Worm (Caenorhabditis elegans): ENCODE results near the gene srt-67.

srt-67 gene

ce11 chrV:5274974-5275373, 17.7 kb upstream of the srt-67 start (continued):
- TF ChIP-seq cebp-1 (GFP tag; IDR thresholded peaks at IDR 0.05) (no peak), cebp-1 (tag; optimal IDR thresholded peaks at IDR 0.05) (peak; percentile 36), dpff-1 (tag; optimal IDR thresholded peaks at IDR 0.05) (no peak), attf-5 (GFP tag; optimal IDR thresholded peaks at IDR 0.05) (no peak), attf-3 (GFP tag; conservative IDR thresholded peaks at IDR 0.05) (no peak), nhr-120 (GFP tag; IDR thresholded peaks at IDR 0.05) (no peak), ceh-79 (tag; optimal IDR thresholded peaks at IDR 0.05) (no peak), snpc-1.1 (tag; optimal IDR thresholded peaks at IDR 0.05; ENCODE audit: insufficient read depth) (no peak), F23B12.7 (tag; optimal IDR thresholded peaks at IDR 0.05; ENCODE audit: insufficient read depth) (peak; percentile 9), madf-6 (GFP tag; IDR thresholded peaks at IDR 0.05) (peak; percentile 31; the same call in 1 of the 2 replicates), dox-1 (GFP tag; IDR thresholded peaks at IDR 0.05) (peak; percentile 72), nhr-27 (tag; optimal IDR thresholded peaks at IDR 0.05) (no peak), nfya-2 (GFP tag; IDR thresholded peaks at IDR 0.05) (no peak), nfyb-1 (GFP tag; IDR thresholded peaks at IDR 0.05) (peak; percentile 16; the same call in 1 of the 2 replicates), pbrm-1 (GFP tag; IDR thresholded peaks at IDR 0.05) (no peak), F57C9.4 (tag; optimal IDR thresholded peaks at IDR 0.05) (no peak), aptf-2 (GFP tag; conservative IDR thresholded peaks at IDR 0.05) (no peak), atf-7 (tag; optimal IDR thresholded peaks at IDR 0.05) (no peak), sptf-2 (GFP tag; optimal IDR thresholded peaks at IDR 0.05) (no peak), Y79H2A.3 (GFP tag; conservative IDR thresholded peaks at IDR 0.05) (no peak), T26A5.8 (tag; optimal IDR thresholded peaks at IDR 0.05) (no peak), lir-1 (GFP tag; conservative IDR thresholded peaks at IDR 0.05) (no peak), rpc-1 (optimal IDR thresholded peaks at IDR 0.05) (no peak), rpc-1 (tag; optimal IDR thresholded peaks at IDR 0.05) (no peak), F33H1.4 (GFP tag; IDR thresholded peaks at IDR 0.05) (peak; percentile 19; the same call in 1 of the 2 replicates), C06A6.2 (GFP tag; conservative IDR thresholded peaks at IDR 0.05) (no peak), ets-4 (GFP tag; optimal IDR thresholded peaks at IDR 0.05) (no peak), bed-1 (GFP tag; IDR thresholded peaks at IDR 0.05) (no peak), die-1 (tag; optimal IDR thresholded peaks at IDR 0.05) (no peak), F37B4.10 (GFP tag; IDR thresholded peaks at IDR 0.05) (no peak), lin-54 (GFP tag; optimal IDR thresholded peaks at IDR 0.05) (peak; percentile 44), madf-3 (GFP tag; IDR thresholded peaks at IDR 0.05) (0 out of 2 replicates have a peak, but pooled peaks have one; percentile 61), nhr-80 (tag; optimal IDR thresholded peaks at IDR 0.05) (peak; percentile 8), unc-62 (GFP tag; optimal IDR thresholded peaks at IDR 0.05) (no peak), C17E4.6 (GFP tag; IDR thresholded peaks at IDR 0.05) (no peak), B0019.2 (GFP tag; conservative IDR thresholded peaks at IDR 0.05) (no peak), xnd-1 (tag; optimal IDR thresholded peaks at IDR 0.05) (no peak), ZK185.1 (tag; optimal IDR thresholded peaks at IDR 0.05; ENCODE audit: poor library complexity, severe bottlenecking) (no peak), B0336.3 (GFP tag; IDR thresholded peaks at IDR 0.05) (no peak), him-1 (tag; optimal IDR thresholded peaks at IDR 0.05) (no peak), F49E8.2 (tag; optimal IDR thresholded peaks at IDR 0.05; ENCODE audit: insufficient read depth) (no peak), F55B11.4 (tag; optimal IDR thresholded peaks at IDR 0.05; ENCODE audit: borderline replicate concordance, insufficient read depth) (no peak), hlh-12 (tag; optimal IDR thresholded peaks at IDR 0.05) (no peak), sea-2 (GFP tag; IDR thresholded peaks at IDR 0.05) (no peak), let-607 (tag; optimal IDR thresholded peaks at IDR 0.05) (no peak), let-526 (GFP tag; IDR thresholded peaks at IDR 0.05) (no peak), hsf-1 (GFP tag; IDR thresholded peaks at IDR 0.05) (no peak), B0261.1 (tag; optimal IDR thresholded peaks at IDR 0.05) (no peak), lsl-1 (GFP tag; optimal IDR thresholded peaks at IDR 0.05) (peak; percentile 15), Y53F4B.3 (GFP tag; IDR thresholded peaks at IDR 0.05) (no peak)
